Fruit fly (Drosophila melanogaster) whole organism: ENCODE data around the gene Ugt35E2.

Experiments
- CG8478 ChIP-seq: fragments of >200 bp; optimal IDR thresholded peaks from 2 replicates; lab custom pipeline; 2018; ENCODE audit warnings: inconsistent platforms
- Dll ChIP-seq: fragments of >200 bp; optimal IDR thresholded peaks from 2 replicates; lab custom pipeline; 2017
- EcR ChIP-seq, 2 experiments: fragments of >200 bp; optimal IDR thresholded peaks; 2 replicates each; lab custom pipeline; 2017; ENCODE audit warnings: missing biosample characterization in 2 of 2, missing genetic modification characterization in 2 of 2, missing genetic modification reagents in 2 of 2
- pan ChIP-seq: fragments of >200 bp; optimal IDR thresholded peaks from 2 replicates; lab custom pipeline; 2017
- psq ChIP-seq: fragments of >200 bp; optimal IDR thresholded peaks from 2 replicates; lab custom pipeline; 2017
- usp ChIP-seq: fragments of >200 bp; optimal IDR thresholded peaks from 2 replicates; lab custom pipeline; 2017; ENCODE audit warnings: missing biosample characterization, missing genetic modification characterization, mixed read lengths

The Ugt35E2 gene

dm6 chr3R:11156858-11157257 is 10.9 kb downstream of the Ugt35E2 start, which contains the start of gene Ugt302C1:
Gene Ugt302C1, plus strand, starts transcription at chr3R:11157098.
- TF ChIP-seq Dll (lab: Kevin White, UChicago): peak; percentile 20
- no peak for TF ChIP-seq pan

dm6 chr3R:11154576-11155113 is 13.1 kb downstream of the Ugt35E2 start, which contains the start of gene Ugt302E1:
Gene Ugt302E1, plus strand, starts transcription at chr3R:11154626.
- no peak for TF ChIP-seq usp (GFP tag; lab: Kevin White, UChicago)

dm6 chr3R:11153799-11154273 is 13.9 kb downstream of the Ugt35E2 start, which contains the start of gene Ugt302K1:
Gene Ugt302K1, minus strand, starts transcription at chr3R:11153849.
- TF ChIP-seq psq: no peak
- TF ChIP-seq pan: no peak
- no peak for TF ChIP-seq EcR (GFP tag; optimal IDR thresholded peaks at IDR 0.05; lab: Kevin White, UChicago)
- no peak for TF ChIP-seq Dll (lab: Kevin White, UChicago)
- TF ChIP-seq usp (GFP tag; lab: Kevin White, UChicago): no peak
- no peak for TF ChIP-seq CG8478

dm6 chr3R:11145135-11145534 is 22.6 kb downstream of the Ugt35E2 start, which contains the start of gene CheA86a:
Gene CheA86a, minus strand, starts transcription at chr3R:11145235.
- TF ChIP-seq psq (no peak), pan (no peak), usp (GFP tag; lab: Kevin White, UChicago) (no peak), EcR (GFP tag; optimal IDR thresholded peaks at IDR 0.05; lab: Kevin White, UChicago) (no peak), CG8478 (no peak), Dll (lab: Kevin White, UChicago) (no peak)

dm6 chr3R:11136877-11137276 is 30.9 kb downstream of the Ugt35E2 start, which contains the start of gene mAcon2:
Gene mAcon2, plus strand, starts transcription at chr3R:11137177.
- no peak for TF ChIP-seq EcR (GFP tag; optimal IDR thresholded peaks at IDR 0.05; lab: Kevin White, UChicago)
- no peak for TF ChIP-seq CG8478
- TF ChIP-seq Dll (lab: Kevin White, UChicago): no peak

dm6 chr3R:11128116-11128626 is 39.6 kb downstream of the Ugt35E2 start, which contains the start of gene Ugt35C1:
Gene Ugt35C1, minus strand, starts transcription at chr3R:11128328.
- TF ChIP-seq psq: no peak
- TF ChIP-seq Dll (lab: Kevin White, UChicago): no peak
- no peak for TF ChIP-seq usp (GFP tag; lab: Kevin White, UChicago)
- TF ChIP-seq pan: no peak
- TF ChIP-seq CG8478: no peak
- no peak for TF ChIP-seq EcR (GFP tag; optimal IDR thresholded peaks at IDR 0.05; lab: Kevin White, UChicago)

dm6 chr3R:11126383-11126782 is 41.4 kb downstream of the Ugt35E2 start:
- no peak for TF ChIP-seq usp (GFP tag; lab: Kevin White, UChicago)
- no peak for TF ChIP-seq Dll (lab: Kevin White, UChicago)
- TF ChIP-seq EcR (GFP tag; optimal IDR thresholded peaks at IDR 0.05; lab: Kevin White, UChicago): no peak
- no peak for TF ChIP-seq CG8478
- no peak for TF ChIP-seq pan
- TF ChIP-seq psq: no peak
